Fruit fly (Drosophila melanogaster) whole organism, pupa: ENCODE data around the gene mu2.

Source experiments
- CG10348 ChIP-seq: fragments of 200-800 bp; sonication (Bioruptor generic); IDR thresholded peaks from 2 replicates; pipeline ENCODE4 v1.3.6; 2022; ENCODE audit warnings: missing biosample characterization, missing genetic modification characterization
- CG12605 ChIP-seq: fragments of 200-800 bp; sonication (Bioruptor generic); IDR thresholded peaks from 2 replicates; pipeline ENCODE4 v1.3.6; 2022; ENCODE audit warnings: missing biosample characterization, missing genetic modification characterization
- CG13204 ChIP-seq: fragments of 200-800 bp; sonication (Bioruptor generic); optimal IDR thresholded peaks from 2 replicates; lab custom pipeline; 2018; ENCODE audit warnings: missing biosample characterization, mild to moderate bottlenecking, missing genetic modification characterization, moderate library complexity
- CG15710 ChIP-seq: fragments of 200-800 bp; sonication (Bioruptor generic); optimal IDR thresholded peaks from 2 replicates; lab custom pipeline; 2018; ENCODE audit warnings: missing biosample characterization, mild to moderate bottlenecking, missing genetic modification characterization, moderate library complexity
- CG32121 ChIP-seq: fragments of 200-800 bp; sonication (Bioruptor generic); IDR thresholded peaks from 2 replicates; pipeline ENCODE4 v1.3.6; 2022; ENCODE audit warnings: missing biosample characterization, missing genetic modification characterization
- CG9948 ChIP-seq: fragments of 200-800 bp; sonication (Bioruptor generic); optimal IDR thresholded peaks from 2 replicates; lab custom pipeline; 2018; ENCODE audit warnings: missing biosample characterization, mild to moderate bottlenecking, missing genetic modification characterization, moderate library complexity
- EcR ChIP-seq: fragments of 200-800 bp; sonication (Bioruptor generic); optimal IDR thresholded peaks from 3 replicates; lab custom pipeline; 2019; ENCODE audit warnings: missing biosample characterization, missing genetic modification characterization, mild to moderate bottlenecking, moderate library complexity, missing genetic modification reagents
- Pif1A ChIP-seq: fragments of 200-800 bp; sonication (Bioruptor generic); optimal IDR thresholded peaks from 3 replicates; lab custom pipeline; 2016; ENCODE audit warnings: missing biosample characterization, missing genetic modification characterization
- Snoo ChIP-seq: fragments of 200-800 bp; sonication (Bioruptor generic); optimal IDR thresholded peaks from 3 replicates; lab custom pipeline; 2017; ENCODE audit warnings: missing biosample characterization, mild to moderate bottlenecking, missing genetic modification characterization, inconsistent platforms
- fd96Ca ChIP-seq: fragments of 200-800 bp; sonication (Bioruptor generic); IDR thresholded peaks from 3 replicates; pipeline ENCODE4 v1.3.6; 2022; ENCODE audit warnings: missing biosample characterization, missing genetic modification characterization
- rn ChIP-seq: fragments of 200-800 bp; sonication (Bioruptor generic); IDR thresholded peaks from 2 replicates; pipeline ENCODE4 v1.3.6; 2022; ENCODE audit warnings: missing biosample characterization, missing genetic modification characterization

- TF ChIP-seq fd96Ca (GFP tag; lab: Robert Waterston, UW) (no peak), EcR (GFP tag; lab: Kevin White, UChicago) (no peak), rn (no peak), CG32121 (GFP tag; lab: Robert Waterston, UW) (no peak), CG10348 (GFP tag; lab: Robert Waterston, UW) (no peak), CG13204 (no peak), CG9948 (tag; lab: Kevin White, UChicago) (no peak), Pif1A (GFP tag; lab: Kevin White, UChicago) (no peak), CG12605 (GFP tag; lab: Robert Waterston, UW) (no peak), CG15710 (tag; lab: Kevin White, UChicago) (no peak), Snoo (tag; lab: Kevin White, UChicago) (no peak)
Measured at dm6 chr3L:1938767-1939166, 8.5 kb downstream of the mu2 start, which contains the start of the genes CG46523 and CG5687.
